Worm (Caenorhabditis elegans): ENCODE results near the gene K01A2.4.
A peak's percentile ranks its signal among the peaks of the same experiment; 100 is the strongest.

The K01A2.4 gene

ce11 chrII:299684-300083 lies 7.6 kb upstream of the K01A2.4 start, which contains the start of gene K01A2.6:
Gene K01A2.6 (plus strand): TSS chrII:299984.
- TF ChIP-seq T20F7.1 (GFP tag; optimal IDR thresholded peaks at IDR 0.05) (no peak), lir-3 (tag; optimal IDR thresholded peaks at IDR 0.05) (no peak), D1046.2 (GFP tag; IDR thresholded peaks at IDR 0.05) (no peak), zag-1 (tag; optimal IDR thresholded peaks at IDR 0.05) (no peak), unc-62 (GFP tag; optimal IDR thresholded peaks at IDR 0.05 in 1 of 2) (peak in 1 of 2 experiments; percentile 14), unc-62 (tag; optimal IDR thresholded peaks at IDR 0.05) (no peak)

ce11 chrII:300977-301772 lies 6.1 kb upstream of the K01A2.4 start, which contains the start of gene K01A2.5:
Gene K01A2.5 (plus strand): TSS chrII:301273.
- peak; percentile 58 for TF ChIP-seq hlh-30 (tag; optimal IDR thresholded peaks at IDR 0.05; ENCODE audit: insufficient read depth)
- no peak for TF ChIP-seq fkh-10 (GFP tag; optimal IDR thresholded peaks at IDR 0.05)
- no peak for TF ChIP-seq duxl-1 (tag; optimal IDR thresholded peaks at IDR 0.05; ENCODE audit: poor library complexity)
- TF ChIP-seq dmd-8 (GFP tag; IDR thresholded peaks at IDR 0.05), result no peak
- TF ChIP-seq lin-13 (GFP tag; optimal IDR thresholded peaks at IDR 0.05), result no peak
- no peak for TF ChIP-seq aha-1 (tag)
- no peak for TF ChIP-seq F49E8.2 (tag; optimal IDR thresholded peaks at IDR 0.05; ENCODE audit: borderline replicate concordance)
- no peak for TF ChIP-seq dve-1 (tag; optimal IDR thresholded peaks at IDR 0.05; ENCODE audit: insufficient read depth)
- TF ChIP-seq arid-1 (GFP tag; conservative IDR thresholded peaks at IDR 0.05), result no peak
- no peak for TF ChIP-seq snpc-1.2 (GFP tag; IDR thresholded peaks at IDR 0.05)
- no peak for TF ChIP-seq nhr-76 (tag; optimal IDR thresholded peaks at IDR 0.05)
- TF ChIP-seq mdl-1 (tag; optimal IDR thresholded peaks at IDR 0.05), result peak in 1 of 2 experiments; percentile 23
- TF ChIP-seq nhr-25 (tag; optimal IDR thresholded peaks at IDR 0.05; ENCODE audit: borderline replicate concordance, insufficient read depth), result peak; percentile 57
- no peak for TF ChIP-seq egl-43 (GFP tag; IDR thresholded peaks at IDR 0.05)
- no peak for TF ChIP-seq ceh-32 (tag; optimal IDR thresholded peaks at IDR 0.05; ENCODE audit: poor library complexity)
- no peak for TF ChIP-seq D1046.2 (GFP tag; IDR thresholded peaks at IDR 0.05)
- TF ChIP-seq lin-15B (tag; optimal IDR thresholded peaks at IDR 0.05), result no peak
- no peak for TF ChIP-seq vab-7 (GFP tag; IDR thresholded peaks at IDR 0.05)
- peak; percentile 66 for TF ChIP-seq nhr-28 (tag; optimal IDR thresholded peaks at IDR 0.05)
- TF ChIP-seq zip-11 (GFP tag; IDR thresholded peaks at IDR 0.05), result no peak
- TF ChIP-seq lin-29 (GFP tag; IDR thresholded peaks at IDR 0.05), result no peak
- no peak for TF ChIP-seq lim-7 (GFP tag; IDR thresholded peaks at IDR 0.05)
- TF ChIP-seq cey-2 (tag; optimal IDR thresholded peaks at IDR 0.05; ENCODE audit: borderline replicate concordance, insufficient read depth), result peak; percentile 31
- no peak for TF ChIP-seq nhr-10 (tag; optimal IDR thresholded peaks at IDR 0.05)
- peak; percentile 35 for TF ChIP-seq mxl-3 (GFP tag; optimal IDR thresholded peaks at IDR 0.05)
- no peak for TF ChIP-seq ztf-11 (tag; optimal IDR thresholded peaks at IDR 0.05)
- no peak for TF ChIP-seq daf-19 (GFP tag; conservative IDR thresholded peaks at IDR 0.05)
- TF ChIP-seq hlh-11 (tag; optimal IDR thresholded peaks at IDR 0.05), result peak; percentile 34
- TF ChIP-seq unc-62 (GFP tag; optimal IDR thresholded peaks at IDR 0.05 in 1 of 2), result peak in 1 of 2 experiments; percentile 96
- TF ChIP-seq unc-62 (tag; optimal IDR thresholded peaks at IDR 0.05), result no peak
- no peak for TF ChIP-seq php-3 (GFP tag; IDR thresholded peaks at IDR 0.05)
- no peak for TF ChIP-seq nhr-42 (GFP tag; IDR thresholded peaks at IDR 0.05)
- no peak for TF ChIP-seq tra-1 (GFP tag; IDR thresholded peaks at IDR 0.05)
- no peak for TF ChIP-seq dmd-6 (GFP tag; IDR thresholded peaks at IDR 0.05)
- no peak for TF ChIP-seq lin-38 (GFP tag; IDR thresholded peaks at IDR 0.05)
- no peak for TF ChIP-seq ceh-44 (GFP tag; IDR thresholded peaks at IDR 0.05)
- no peak for TF ChIP-seq sdz-12 (GFP tag; optimal IDR thresholded peaks at IDR 0.05)
- no peak for TF ChIP-seq ceh-20 (GFP tag; IDR thresholded peaks at IDR 0.05)
- TF ChIP-seq Y105C5A.15 (GFP tag; IDR thresholded peaks at IDR 0.05), result no peak
- TF ChIP-seq attf-4 (tag; optimal IDR thresholded peaks at IDR 0.05), result no peak
- no peak for TF ChIP-seq dpl-1 (GFP tag; optimal IDR thresholded peaks at IDR 0.05)
- TF ChIP-seq hmg-1.1 (GFP tag; IDR thresholded peaks at IDR 0.05), result no peak
- peak; percentile 10 for TF ChIP-seq nhr-48 (tag; optimal IDR thresholded peaks at IDR 0.05)
